Worm (Caenorhabditis elegans): ENCODE data around the gene mig-39.

- TF ChIP-seq F57C9.4 (tag; optimal IDR thresholded peaks at IDR 0.05) (no peak), pha-4 (tag; optimal IDR thresholded peaks at IDR 0.05) (no peak), unc-62 (GFP tag; optimal IDR thresholded peaks at IDR 0.05) (no peak), ama-1 (optimal IDR thresholded peaks at IDR 0.05) (no peak), ama-1 (GFP tag; optimal IDR thresholded peaks at IDR 0.05) (no peak), madf-10 (tag; optimal IDR thresholded peaks at IDR 0.05) (no peak), ceh-100 (GFP tag; IDR thresholded peaks at IDR 0.05) (no peak), hsf-1 (GFP tag; IDR thresholded peaks at IDR 0.05) (no peak), madf-8 (GFP tag; conservative IDR thresholded peaks at IDR 0.05) (no peak), ztf-28 (GFP tag; IDR thresholded peaks at IDR 0.05) (no peak), let-526 (GFP tag; IDR thresholded peaks at IDR 0.05) (no peak), ceh-79 (tag; optimal IDR thresholded peaks at IDR 0.05) (no peak)
Observed at ce11 chrIII:8446534-8446933, 20.3 kb upstream of the mig-39 start, which contains the start of gene hsp-110.
